Worm (Caenorhabditis elegans) whole organism, late embryonic: ENCODE measurements around the gene bath-46.

Source experiments
- C08G9.2 ChIP-seq: sonication (generic microtip); optimal IDR thresholded peaks from 2 replicates; lab custom pipeline; 2016; ENCODE audit warnings: mild to moderate bottlenecking, missing genetic modification characterization, moderate library complexity, missing compliant biosample characterization
- C38D4.7 ChIP-seq: fragments of 200-800 bp; sonication (Bioruptor generic); optimal IDR thresholded peaks from 2 replicates; lab custom pipeline; 2018; ENCODE audit warnings: mild to moderate bottlenecking, missing genetic modification characterization, moderate library complexity, missing compliant biosample characterization
- T23F11.4 ChIP-seq: fragments of 200-800 bp; sonication (Bioruptor generic); optimal IDR thresholded peaks from 2 replicates; lab custom pipeline; 2018; ENCODE audit warnings: mild to moderate bottlenecking, missing genetic modification characterization, missing compliant biosample characterization
- Y22D7AL.16 ChIP-seq: sonication (generic microtip); optimal IDR thresholded peaks from 2 replicates; lab custom pipeline; 2016; ENCODE audit warnings: missing genetic modification characterization, missing compliant biosample characterization
- ahr-1 ChIP-seq: sonication (generic microtip); optimal IDR thresholded peaks from 2 replicates; lab custom pipeline; 2016; ENCODE audit warnings: missing genetic modification characterization, missing compliant biosample characterization
- ama-1 ChIP-seq: fragments of 150-350 bp; optimal IDR thresholded peaks from 2 replicates; lab custom pipeline; 2014
- ceh-14 ChIP-seq: sonication (generic microtip); optimal IDR thresholded peaks from 2 replicates; lab custom pipeline; 2016; ENCODE audit warnings: missing genotype, missing genetic modification characterization, missing compliant biosample characterization
- ceh-22 ChIP-seq: sonication (generic microtip); optimal IDR thresholded peaks from 2 replicates; lab custom pipeline; 2017; ENCODE audit warnings: missing biosample characterization, missing genetic modification characterization
- ceh-24 ChIP-seq: sonication (generic microtip); optimal IDR thresholded peaks from 2 replicates; lab custom pipeline; 2016; ENCODE audit warnings: mild to moderate bottlenecking, missing genetic modification characterization, missing compliant biosample characterization
- ceh-31 ChIP-seq: sonication (generic microtip); optimal IDR thresholded peaks from 2 replicates; lab custom pipeline; 2016; ENCODE audit warnings: missing genetic modification characterization, missing compliant biosample characterization
- ceh-48 ChIP-seq: sonication (generic microtip); optimal IDR thresholded peaks from 2 replicates; lab custom pipeline; 2016; ENCODE audit warnings: missing genetic modification characterization, inconsistent platforms, missing compliant biosample characterization
- ceh-6 ChIP-seq: fragments of 200-800 bp; sonication (Bioruptor generic); optimal IDR thresholded peaks from 2 replicates; lab custom pipeline; 2018; ENCODE audit warnings: mild to moderate bottlenecking, missing genetic modification characterization, missing compliant biosample characterization
- ceh-9 ChIP-seq: sonication (generic microtip); optimal IDR thresholded peaks from 2 replicates; lab custom pipeline; 2016; ENCODE audit warnings: mild to moderate bottlenecking, missing genetic modification characterization, inconsistent platforms, missing compliant biosample characterization
- dmd-4 ChIP-seq: sonication (generic microtip); optimal IDR thresholded peaks from 2 replicates; lab custom pipeline; 2016; ENCODE audit warnings: borderline replicate concordance, missing genetic modification characterization, missing compliant biosample characterization
- dve-1 ChIP-seq: sonication (generic microtip); optimal IDR thresholded peaks from 2 replicates; lab custom pipeline; 2017; ENCODE audit warnings: antibody characterized with exemption, mild to moderate bottlenecking, missing genetic modification characterization, missing compliant biosample characterization
- elt-4 ChIP-seq: sonication (generic microtip); optimal IDR thresholded peaks from 2 replicates; lab custom pipeline; 2016; ENCODE audit warnings: missing genetic modification characterization, missing compliant biosample characterization
- ets-4 ChIP-seq: sonication (generic microtip); optimal IDR thresholded peaks from 2 replicates; lab custom pipeline; 2016; ENCODE audit warnings: missing genetic modification characterization, missing compliant biosample characterization
- eyg-1 ChIP-seq: sonication (generic microtip); optimal IDR thresholded peaks from 2 replicates; lab custom pipeline; 2016; ENCODE audit warnings: missing genotype, missing genetic modification characterization, missing compliant biosample characterization
- fkh-10 ChIP-seq: fragments of 150-350 bp; optimal IDR thresholded peaks from 2 replicates; lab custom pipeline; 2014; ENCODE audit warnings: missing biosample characterization, missing genetic modification reagents, missing genetic modification characterization
- gmeb-2 ChIP-seq: sonication (generic microtip); optimal IDR thresholded peaks from 2 replicates; lab custom pipeline; 2016; ENCODE audit warnings: missing genetic modification characterization, inconsistent platforms, missing compliant biosample characterization
- hlh-15 ChIP-seq: sonication (generic microtip); optimal IDR thresholded peaks from 2 replicates; lab custom pipeline; 2016; ENCODE audit warnings: missing genetic modification characterization, missing compliant biosample characterization
- hlh-30 ChIP-seq: sonication (generic microtip); optimal IDR thresholded peaks from 2 replicates; lab custom pipeline; 2017; ENCODE audit warnings: antibody characterized with exemption, missing genetic modification characterization, missing compliant biosample characterization; ENCODE audit not compliant: insufficient read depth
- hlh-8 ChIP-seq: sonication (generic microtip); optimal IDR thresholded peaks from 2 replicates; lab custom pipeline; 2016; ENCODE audit warnings: missing genotype, missing genetic modification characterization, missing compliant biosample characterization
- lin-11 ChIP-seq: fragments of 200-800 bp; sonication (Bioruptor generic); optimal IDR thresholded peaks from 2 replicates; lab custom pipeline; 2018; ENCODE audit warnings: mild to moderate bottlenecking, missing genetic modification characterization, missing compliant biosample characterization
- mec-3 ChIP-seq: sonication (generic microtip); optimal IDR thresholded peaks from 2 replicates; lab custom pipeline; 2016; ENCODE audit warnings: borderline replicate concordance, missing genetic modification characterization, missing compliant biosample characterization
- nfya-1 ChIP-seq: sonication (generic microtip); optimal IDR thresholded peaks from 2 replicates; lab custom pipeline; 2017; ENCODE audit warnings: missing genetic modification characterization, mild to moderate bottlenecking, missing compliant biosample characterization, antibody characterized with exemption, moderate library complexity
- nhr-11 ChIP-seq: fragments of 150-350 bp; optimal IDR thresholded peaks from 2 replicates; lab custom pipeline; 2014; ENCODE audit warnings: missing biosample characterization, missing genetic modification characterization
- npax-4 ChIP-seq: sonication (generic microtip); optimal IDR thresholded peaks from 2 replicates; lab custom pipeline; 2016; ENCODE audit warnings: missing genetic modification characterization, missing compliant biosample characterization
- pag-3 ChIP-seq: sonication (generic microtip); optimal IDR thresholded peaks from 2 replicates; lab custom pipeline; 2016; ENCODE audit warnings: missing compliant biosample characterization, missing genetic modification characterization, borderline replicate concordance
- pat-9 ChIP-seq: fragments of 200-800 bp; sonication (Bioruptor generic); optimal IDR thresholded peaks from 2 replicates; lab custom pipeline; 2018; ENCODE audit warnings: mild to moderate bottlenecking, missing genetic modification characterization, moderate library complexity, missing compliant biosample characterization
- pha-2 ChIP-seq: sonication (generic microtip); optimal IDR thresholded peaks from 2 replicates; lab custom pipeline; 2017; ENCODE audit warnings: mild to moderate bottlenecking, missing genetic modification characterization, missing compliant biosample characterization
- pha-4 ChIP-seq: fragments of 150-350 bp; optimal IDR thresholded peaks from 2 replicates; lab custom pipeline; 2018; ENCODE audit warnings: missing biosample characterization, missing genetic modification reagents, missing genetic modification characterization
- pqm-1 ChIP-seq: sonication (generic microtip); optimal IDR thresholded peaks from 2 replicates; lab custom pipeline; 2016; ENCODE audit warnings: missing genetic modification characterization, missing compliant biosample characterization
- pros-1 ChIP-seq: fragments of 150-350 bp; optimal IDR thresholded peaks from 2 replicates; lab custom pipeline; 2014; ENCODE audit warnings: missing biosample characterization, missing genetic modification reagents, missing genetic modification characterization
- sdc-2 ChIP-seq: sonication (generic microtip); optimal IDR thresholded peaks from 2 replicates; lab custom pipeline; 2016; ENCODE audit warnings: missing genotype, missing genetic modification characterization, missing compliant biosample characterization
- sox-4 ChIP-seq: sonication (generic microtip); optimal IDR thresholded peaks from 2 replicates; lab custom pipeline; 2017; ENCODE audit warnings: mild to moderate bottlenecking, missing genetic modification characterization, inconsistent platforms, missing compliant biosample characterization
- syd-9 ChIP-seq: sonication (generic microtip); optimal IDR thresholded peaks from 2 replicates; lab custom pipeline; 2016; ENCODE audit warnings: mild to moderate bottlenecking, missing genetic modification characterization, moderate library complexity, missing compliant biosample characterization
- tbx-2 ChIP-seq: sonication (generic microtip); optimal IDR thresholded peaks from 2 replicates; lab custom pipeline; 2016; ENCODE audit warnings: missing genetic modification characterization, missing compliant biosample characterization
- ttx-3 ChIP-seq: sonication (generic microtip); optimal IDR thresholded peaks from 2 replicates; lab custom pipeline; 2016; ENCODE audit warnings: missing genetic modification reagents, missing genetic modification characterization, missing compliant biosample characterization
- unc-3 ChIP-seq, 2 experiments: fragments of 200-800 bp in 1 of 2; sonication (Bioruptor generic) in 1 of 2; sonication (generic microtip) in 1 of 2; conservative IDR thresholded peaks in 1 of 2; optimal IDR thresholded peaks in 1 of 2; 2 replicates each; pipeline versions ENCODE4 v1.3.6 to Lab custom; 2016 to 2022; ENCODE audit warnings: missing compliant biosample characterization in 2 of 2, missing genetic modification characterization in 2 of 2, missing genetic modification reagents in 1 of 2
- unc-42 ChIP-seq: sonication (generic microtip); optimal IDR thresholded peaks from 2 replicates; lab custom pipeline; 2016; ENCODE audit warnings: missing genotype, missing genetic modification characterization, missing compliant biosample characterization
- unc-55 ChIP-seq: sonication (generic microtip); optimal IDR thresholded peaks from 2 replicates; lab custom pipeline; 2017; ENCODE audit warnings: missing biosample characterization, missing genetic modification reagents, missing genetic modification characterization
- unc-86 ChIP-seq: sonication (generic microtip); optimal IDR thresholded peaks from 2 replicates; lab custom pipeline; 2016; ENCODE audit warnings: missing genetic modification characterization, missing compliant biosample characterization
- ztf-16 ChIP-seq: sonication (generic microtip); optimal IDR thresholded peaks from 2 replicates; lab custom pipeline; 2017; ENCODE audit warnings: missing genetic modification characterization, missing compliant biosample characterization

The bath-46 gene

DNA sequence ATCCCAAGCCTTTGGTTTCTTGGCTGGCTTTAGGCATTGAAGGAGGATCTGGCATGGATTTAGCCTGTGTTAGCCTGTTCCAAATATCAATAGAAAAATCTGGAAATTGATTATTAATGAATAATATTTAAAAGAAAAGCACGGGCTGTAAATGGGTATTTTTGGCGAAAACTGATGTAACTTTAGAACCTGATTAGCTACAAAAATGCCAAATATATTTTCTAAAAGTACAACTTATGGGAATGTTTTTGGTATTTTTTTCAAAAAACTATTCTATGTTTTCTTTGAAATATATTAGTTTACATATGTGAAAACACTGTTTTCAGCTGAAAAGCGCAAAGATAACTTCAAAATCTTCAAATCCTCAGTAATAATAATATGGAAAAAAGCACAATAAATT lies 3.0 kb downstream of the bath-46 start, which contains the start of gene bath-26:
Gene bath-26 (minus strand): TSS at position 101 of the 400 bp plus-strand sequence.
- no peak for TF ChIP-seq sdc-2 (tag; lab: Kevin White, UChicago)
- TF ChIP-seq T23F11.4 (GFP tag; lab: Kevin White, UChicago) = no peak
- TF ChIP-seq ceh-6 (GFP tag; lab: Kevin White, UChicago) = no peak
- TF ChIP-seq eyg-1 (tag; lab: Kevin White, UChicago) = no peak
- no peak for TF ChIP-seq fkh-10 (GFP tag; lab: Kevin White, UChicago)
- TF ChIP-seq Y22D7AL.16 (tag; lab: Kevin White, UChicago) = no peak
- TF ChIP-seq hlh-15 (tag; lab: Kevin White, UChicago) = no peak
- TF ChIP-seq lin-11 (tag; lab: Kevin White, UChicago) = no peak
- TF ChIP-seq ceh-31 (tag; lab: Kevin White, UChicago) = no peak

DNA sequence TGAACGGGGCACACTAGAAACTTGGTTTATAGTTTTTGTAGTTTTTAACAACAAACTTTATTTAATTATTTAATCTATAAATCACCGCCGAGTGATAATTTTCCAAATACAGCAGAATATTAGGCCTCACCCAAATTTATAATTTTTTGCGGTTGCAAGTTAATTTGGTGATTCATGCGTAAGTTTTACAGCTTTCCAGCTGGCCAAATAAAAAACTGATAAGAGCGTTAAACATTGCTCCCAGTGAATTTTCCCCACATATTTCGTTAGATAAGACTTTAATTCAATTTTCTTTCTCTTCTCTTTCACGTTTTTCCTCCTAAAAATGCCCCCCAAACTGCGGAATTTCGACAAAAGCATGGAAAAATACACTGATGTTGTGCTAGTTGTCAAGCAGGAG lies 3.8 kb downstream of the bath-46 start, which contains the start of gene bath-47:
Gene bath-47 (plus strand): TSS at position 305 of the 400 bp plus-strand sequence.
- TF ChIP-seq ttx-3 (tag; lab: Kevin White, UChicago) = no peak
- TF ChIP-seq gmeb-2 (tag; lab: Kevin White, UChicago) = no peak
- no peak for TF ChIP-seq nhr-11 (tag; lab: Kevin White, UChicago)
- no peak for TF ChIP-seq eyg-1 (tag; lab: Kevin White, UChicago)
- TF ChIP-seq dmd-4 = no peak
- no peak for TF ChIP-seq ahr-1
- TF ChIP-seq unc-55 (GFP tag; lab: Kevin White, UChicago) = no peak
- TF ChIP-seq unc-42 (tag; lab: Kevin White, UChicago) = no peak
- no peak for TF ChIP-seq sox-4 (tag; lab: Kevin White, UChicago)
- no peak for TF ChIP-seq ceh-24 (tag; lab: Kevin White, UChicago)
- no peak for TF ChIP-seq C08G9.2
- TF ChIP-seq ceh-14 (tag; lab: Kevin White, UChicago) = no peak

DNA sequence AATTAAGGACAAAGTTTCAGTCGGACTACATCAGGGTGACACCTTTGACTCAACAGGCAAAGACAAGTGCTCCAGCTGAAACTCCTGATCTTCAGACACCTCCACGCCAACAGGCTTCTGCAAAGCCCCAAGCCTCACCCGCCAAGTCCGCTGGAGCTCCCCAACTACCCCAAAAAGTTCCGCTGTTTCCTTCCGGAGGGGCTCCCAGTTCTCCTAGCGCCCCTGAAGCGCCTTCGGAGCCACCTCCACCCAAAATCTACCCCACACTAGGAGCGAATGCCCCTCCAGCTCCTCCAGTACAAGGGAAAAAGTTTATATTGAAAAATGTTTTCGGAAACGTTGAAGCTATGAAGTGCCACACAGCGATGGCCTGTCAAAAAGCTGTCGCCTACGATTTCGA lies 5.3 kb downstream of the bath-46 start:
- TF ChIP-seq ztf-16 (tag; lab: Kevin White, UChicago) (no peak), ets-4 (no peak), nfya-1 (tag; lab: Kevin White, UChicago) (no peak), pha-2 (tag; lab: Kevin White, UChicago) (no peak), unc-86 (tag; lab: Kevin White, UChicago) (no peak), ceh-6 (GFP tag; lab: Kevin White, UChicago) (no peak), ceh-48 (tag; lab: Kevin White, UChicago) (no peak), pat-9 (tag; lab: Kevin White, UChicago) (no peak), pqm-1 (tag; lab: Kevin White, UChicago) (no peak), pha-4 (tag; lab: Kevin White, UChicago) (no peak)

DNA sequence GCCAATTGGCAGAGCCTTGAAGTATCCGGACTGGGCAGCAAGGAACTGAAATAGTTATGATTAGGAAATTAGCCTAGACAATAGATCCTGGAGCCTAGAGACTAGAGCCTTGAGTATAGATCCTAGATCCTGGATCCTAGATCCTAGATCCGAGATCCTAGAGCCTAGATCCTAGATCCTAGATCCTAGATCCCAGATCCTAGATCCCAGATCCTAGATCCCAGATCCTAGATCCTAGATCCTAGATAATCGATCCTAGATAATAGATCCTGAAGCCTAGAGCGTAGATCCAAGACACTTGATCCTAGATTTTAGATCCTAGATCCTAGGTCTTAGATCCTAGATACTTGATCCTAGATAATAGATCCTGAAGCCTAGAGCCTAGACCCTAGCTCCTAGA lies 7.3 kb downstream of the bath-46 start:
- TF ChIP-seq ets-4 = no peak
- TF ChIP-seq ceh-22 = no peak
- no peak for TF ChIP-seq pha-2 (tag; lab: Kevin White, UChicago)
- no peak for TF ChIP-seq elt-4
- TF ChIP-seq npax-4 (tag; lab: Kevin White, UChicago) = no peak
- TF ChIP-seq dve-1 (tag; lab: Kevin White, UChicago) = peak; percentile 98
- TF ChIP-seq mec-3 (tag; lab: Kevin White, UChicago) = no peak

DNA sequence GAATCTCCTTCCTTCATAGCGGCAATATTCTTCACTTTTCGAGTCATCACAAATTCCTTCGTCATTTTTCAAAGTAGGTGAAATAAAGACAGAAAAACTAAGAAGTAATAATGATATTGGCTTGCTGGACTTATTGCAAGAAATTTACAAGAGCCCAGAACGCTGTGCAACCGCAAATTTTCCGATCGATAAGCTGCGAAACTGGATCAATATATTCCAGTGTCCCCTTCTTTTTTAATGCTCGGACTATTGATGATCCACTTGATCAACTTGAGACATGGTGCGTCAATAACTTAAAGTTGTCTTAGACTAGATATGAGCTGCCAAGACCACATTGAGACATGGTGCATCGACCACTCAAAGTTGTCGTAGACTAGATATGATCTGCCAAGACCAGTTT lies 8.4 kb downstream of the bath-46 start, which contains the start of gene bath-33:
Gene bath-33 (minus strand): TSS at position 101 of the 400 bp plus-strand sequence.
- no peak for TF ChIP-seq ama-1 (lab: Kevin White, UChicago)
- TF ChIP-seq eyg-1 (tag; lab: Kevin White, UChicago) = no peak
- TF ChIP-seq C38D4.7 (GFP tag; lab: Kevin White, UChicago) = no peak
- TF ChIP-seq unc-86 (tag; lab: Kevin White, UChicago) = no peak
- no peak for TF ChIP-seq tbx-2 (tag; lab: Kevin White, UChicago)
- TF ChIP-seq hlh-8 (tag; lab: Kevin White, UChicago) = no peak
- no peak for TF ChIP-seq syd-9
- no peak for TF ChIP-seq unc-3 (GFP tag; conservative IDR thresholded peaks at IDR 0.05; lab: Robert Waterston, UW)
- no peak for TF ChIP-seq unc-3 (tag; optimal IDR thresholded peaks at IDR 0.05; lab: Kevin White, UChicago)
- no peak for TF ChIP-seq pros-1 (tag; lab: Kevin White, UChicago)
- TF ChIP-seq elt-4 = no peak
- no peak for TF ChIP-seq mec-3 (tag; lab: Kevin White, UChicago)
- TF ChIP-seq unc-42 (tag; lab: Kevin White, UChicago) = no peak
- no peak for TF ChIP-seq pag-3 (tag; lab: Kevin White, UChicago)
- no peak for TF ChIP-seq unc-55 (GFP tag; lab: Kevin White, UChicago)
- TF ChIP-seq hlh-30 (tag; lab: Kevin White, UChicago) = no peak
- no peak for TF ChIP-seq ceh-9 (tag; lab: Kevin White, UChicago)
- TF ChIP-seq ceh-48 (tag; lab: Kevin White, UChicago) = no peak
- TF ChIP-seq pat-9 (tag; lab: Kevin White, UChicago) = no peak
